Fruit fly (Drosophila melanogaster): ENCODE data around the gene snRNP-U1-C.

dm6 chr3R:19031210-19031609 is 47.8 kb upstream of the snRNP-U1-C start, which contains the start of the genes Prp18 and CG6013:
- peak; percentile 75 for TF ChIP-seq bab1 (GFP tag; optimal IDR thresholded peaks at IDR 0.05)
- no peak for TF ChIP-seq cic (GFP tag; optimal IDR thresholded peaks at IDR 0.05)
- TF ChIP-seq CG5204 (GFP tag; optimal IDR thresholded peaks at IDR 0.05) = no peak
- peak; percentile 77 for TF ChIP-seq CG7101 (tag; optimal IDR thresholded peaks at IDR 0.05)
- TF ChIP-seq kay (GFP tag; ENCODE audit: borderline replicate concordance) = no peak
- TF ChIP-seq CG33017 (tag; optimal IDR thresholded peaks at IDR 0.05) = peak; percentile 63
- TF ChIP-seq CG1620 (GFP tag; optimal IDR thresholded peaks at IDR 0.05) = no peak
- no peak for TF ChIP-seq toe (GFP tag; optimal IDR thresholded peaks at IDR 0.05)
- no peak for TF ChIP-seq ovo (GFP tag; optimal IDR thresholded peaks at IDR 0.05)
